Worm (Caenorhabditis elegans) whole organism, L4 larva: ENCODE results near the gene fubl-3.

Experiments
- F10B5.3 ChIP-seq: sonication (generic microtip); optimal IDR thresholded peaks from 2 replicates; lab custom pipeline; 2016; ENCODE audit warnings: mild to moderate bottlenecking, missing genetic modification characterization, missing compliant biosample characterization
- T20F7.1 ChIP-seq: fragments of 200-800 bp; sonication (Bioruptor generic); optimal IDR thresholded peaks from 2 replicates; lab custom pipeline; 2018; ENCODE audit warnings: mild to moderate bottlenecking, missing genetic modification characterization, missing compliant biosample characterization
- T26A8.4 ChIP-seq: fragments of 200-800 bp; sonication (Bioruptor generic); IDR thresholded peaks from 2 replicates; pipeline ENCODE4 v1.3.6; 2022; ENCODE audit warnings: missing genetic modification characterization, missing compliant biosample characterization
- aha-1 ChIP-seq: fragments of 150-350 bp; peaks from one replicate; lab custom pipeline; 2014; ENCODE audit warnings: missing biosample characterization, missing genetic modification characterization
- ama-1 ChIP-seq: fragments of 150-350 bp; optimal IDR thresholded peaks from 2 replicates; lab custom pipeline; 2014; ENCODE audit warnings: inconsistent platforms, mixed read lengths
- arid-1 ChIP-seq: fragments of 200-800 bp; sonication (Bioruptor generic); conservative IDR thresholded peaks from 2 replicates; pipeline ENCODE4 v1.3.6; 2022; ENCODE audit warnings: missing genetic modification reagents, missing genetic modification characterization, missing compliant biosample characterization
- ceh-20 ChIP-seq: fragments of 200-800 bp; sonication (Bioruptor generic); IDR thresholded peaks from 2 replicates; pipeline ENCODE4 v1.3.6; 2022; ENCODE audit warnings: missing genetic modification reagents, missing genetic modification characterization, missing compliant biosample characterization
- ctbp-1 ChIP-seq: fragments of 200-800 bp; sonication (Bioruptor generic); IDR thresholded peaks from 2 replicates; pipeline ENCODE4 v1.3.6; 2022; ENCODE audit warnings: missing genetic modification reagents, missing genetic modification characterization, missing compliant biosample characterization
- daf-16 ChIP-seq, 3 experiments: sonication (generic microtip); optimal IDR thresholded peaks; 2 replicates each; lab custom pipeline; 2016 to 2017; ENCODE audit warnings: missing genetic modification characterization in 3 of 3, missing genetic modification reagents in 3 of 3, mild to moderate bottlenecking in 2 of 3, missing compliant biosample characterization in 2 of 3, missing biosample characterization in 1 of 3, moderate library complexity in 1 of 3
- daf-8 ChIP-seq: fragments of 200-800 bp; sonication (Bioruptor generic); IDR thresholded peaks from 2 replicates; pipeline ENCODE4 v1.3.6; 2022; ENCODE audit warnings: missing genetic modification characterization, missing compliant biosample characterization
- dmd-6 ChIP-seq: fragments of 200-800 bp; sonication (Bioruptor generic); IDR thresholded peaks from 2 replicates; pipeline ENCODE4 v1.3.6; 2022; ENCODE audit warnings: missing genetic modification reagents, missing genetic modification characterization, missing compliant biosample characterization
- dpl-1 ChIP-seq: fragments of 150-350 bp; optimal IDR thresholded peaks from 2 replicates; lab custom pipeline; 2014; ENCODE audit warnings: missing biosample characterization, missing genetic modification reagents, missing genetic modification characterization
- dve-1 ChIP-seq: sonication (generic microtip); optimal IDR thresholded peaks from 2 replicates; lab custom pipeline; 2017; ENCODE audit warnings: antibody characterized with exemption, mild to moderate bottlenecking, missing genetic modification characterization, missing compliant biosample characterization; ENCODE audit not compliant: insufficient read depth
- egl-27 ChIP-seq: sonication (generic microtip); optimal IDR thresholded peaks from 3 replicates; lab custom pipeline; 2017; ENCODE audit warnings: missing biosample characterization, missing genetic modification reagents, missing genetic modification characterization
- hif-1 ChIP-seq, 2 experiments: sonication (generic microtip); optimal IDR thresholded peaks; 2 replicates each; lab custom pipeline; 2016 to 2017; ENCODE audit warnings: missing compliant biosample characterization in 2 of 2, missing genetic modification characterization in 2 of 2, missing genetic modification reagents in 2 of 2, missing genotype in 2 of 2, mild to moderate bottlenecking in 1 of 2
- hlh-11 ChIP-seq: fragments of 200-800 bp; sonication (Bioruptor generic); optimal IDR thresholded peaks from 2 replicates; lab custom pipeline; 2018; ENCODE audit warnings: mild to moderate bottlenecking, missing genetic modification characterization, missing compliant biosample characterization
- hlh-30 ChIP-seq: sonication (generic microtip); optimal IDR thresholded peaks from 2 replicates; lab custom pipeline; 2017; ENCODE audit warnings: antibody characterized with exemption, mild to moderate bottlenecking, missing genetic modification characterization, missing compliant biosample characterization; ENCODE audit not compliant: insufficient read depth
- hmg-1.1 ChIP-seq: fragments of 200-800 bp; sonication (Bioruptor generic); IDR thresholded peaks from 2 replicates; pipeline ENCODE4 v1.3.6; 2022; ENCODE audit warnings: missing genetic modification reagents, missing genetic modification characterization, missing compliant biosample characterization
- lin-1 ChIP-seq: fragments of 200-800 bp; sonication (Bioruptor generic); IDR thresholded peaks from 2 replicates; pipeline ENCODE4 v1.3.6; 2022; ENCODE audit warnings: missing genetic modification reagents, missing genetic modification characterization, missing compliant biosample characterization
- lin-13 ChIP-seq: fragments of 150-350 bp; optimal IDR thresholded peaks from 2 replicates; lab custom pipeline; 2014; ENCODE audit warnings: missing biosample characterization, missing genetic modification reagents, missing genetic modification characterization
- lin-38 ChIP-seq: fragments of 200-800 bp; sonication (Bioruptor generic); IDR thresholded peaks from 2 replicates; pipeline ENCODE4 v1.3.6; 2022; ENCODE audit warnings: missing genetic modification reagents, missing genetic modification characterization, missing compliant biosample characterization
- madf-9 ChIP-seq: fragments of 200-800 bp; sonication (Bioruptor generic); conservative IDR thresholded peaks from 2 replicates; pipeline ENCODE4 v1.3.6; 2022; ENCODE audit warnings: missing genetic modification reagents, missing genetic modification characterization, missing compliant biosample characterization
- mdl-1 ChIP-seq, 2 experiments: fragments of 150-350 bp in 1 of 2; sonication (generic microtip) in 1 of 2; optimal IDR thresholded peaks; 2 replicates each; lab custom pipeline; 2014 to 2017; ENCODE audit warnings: missing biosample characterization in 2 of 2, missing genetic modification characterization in 2 of 2
- mdt-29 ChIP-seq: fragments of 200-800 bp; sonication (Bioruptor generic); IDR thresholded peaks from 2 replicates; pipeline ENCODE4 v1.3.6; 2022; ENCODE audit warnings: missing genetic modification reagents, missing genetic modification characterization, missing compliant biosample characterization
- mep-1 ChIP-seq: fragments of 150-350 bp; sonication (generic microtip); optimal IDR thresholded peaks from 3 replicates; lab custom pipeline; 2014; ENCODE audit warnings: missing biosample characterization, missing genetic modification characterization
- mes-2 ChIP-seq: sonication (generic microtip); optimal IDR thresholded peaks from 2 replicates; lab custom pipeline; 2016; ENCODE audit warnings: missing genotype, mild to moderate bottlenecking, missing genetic modification characterization, missing compliant biosample characterization; ENCODE audit not compliant: poor library complexity, severe bottlenecking
- mxl-3 ChIP-seq: fragments of 200-800 bp; sonication (Bioruptor generic); optimal IDR thresholded peaks from 2 replicates; lab custom pipeline; 2018; ENCODE audit warnings: mild to moderate bottlenecking, missing genetic modification characterization, missing compliant biosample characterization
- nhr-10 ChIP-seq: fragments of 150-350 bp; optimal IDR thresholded peaks from 2 replicates; lab custom pipeline; 2014; ENCODE audit warnings: missing biosample characterization, missing genetic modification characterization
- nhr-11 ChIP-seq: fragments of 150-350 bp; optimal IDR thresholded peaks from 2 replicates; lab custom pipeline; 2014; ENCODE audit warnings: missing biosample characterization, missing genetic modification characterization
- nhr-25 ChIP-seq: sonication (generic microtip); optimal IDR thresholded peaks from 2 replicates; lab custom pipeline; 2017; ENCODE audit warnings: missing genetic modification characterization, mild to moderate bottlenecking, missing compliant biosample characterization, antibody characterized with exemption, moderate library complexity, borderline replicate concordance; ENCODE audit not compliant: insufficient read depth
- nhr-28 ChIP-seq: fragments of 150-350 bp; optimal IDR thresholded peaks from 2 replicates; lab custom pipeline; 2014; ENCODE audit warnings: missing biosample characterization, missing genetic modification characterization
- nhr-6 ChIP-seq: fragments of 150-350 bp; optimal IDR thresholded peaks from 2 replicates; lab custom pipeline; 2014; ENCODE audit warnings: missing biosample characterization, missing genetic modification characterization
- nhr-77 ChIP-seq: fragments of 150-350 bp; optimal IDR thresholded peaks from 2 replicates; lab custom pipeline; 2014; ENCODE audit warnings: missing biosample characterization, missing genetic modification characterization
- pqm-1 ChIP-seq: sonication (generic microtip); optimal IDR thresholded peaks from 2 replicates; lab custom pipeline; 2017; ENCODE audit warnings: missing biosample characterization, missing genetic modification characterization
- rbr-2 ChIP-seq: sonication (generic microtip); optimal IDR thresholded peaks from 2 replicates; lab custom pipeline; 2016; ENCODE audit warnings: missing genotype, missing genetic modification characterization, missing compliant biosample characterization
- snpc-1.2 ChIP-seq: fragments of 200-800 bp; sonication (Bioruptor generic); IDR thresholded peaks from 2 replicates; pipeline ENCODE4 v1.3.6; 2022; ENCODE audit warnings: missing genetic modification reagents, missing genetic modification characterization, missing compliant biosample characterization
- spr-1 ChIP-seq: sonication (generic microtip); optimal IDR thresholded peaks from 2 replicates; lab custom pipeline; 2016; ENCODE audit warnings: mild to moderate bottlenecking, missing genetic modification characterization, missing compliant biosample characterization
- tra-1 ChIP-seq: fragments of 200-800 bp; sonication (Bioruptor generic); IDR thresholded peaks from 2 replicates; pipeline ENCODE4 v1.3.6; 2022; ENCODE audit warnings: missing genetic modification reagents, missing genetic modification characterization, missing compliant biosample characterization
- unc-62 ChIP-seq, 3 experiments: fragments of 150-350 bp in 1 of 3; sonication (generic microtip); optimal IDR thresholded peaks in 2 of 3; peaks in 1 of 3; 1 replicate in 1 of 3; 2 replicates in 2 of 3; lab custom pipeline; 2014 to 2017; ENCODE audit warnings: missing biosample characterization in 3 of 3, missing genetic modification characterization in 3 of 3, missing genetic modification reagents in 3 of 3, missing genotype in 1 of 3
- ztf-7 ChIP-seq: fragments of 150-350 bp; optimal IDR thresholded peaks from 2 replicates; lab custom pipeline; 2014; ENCODE audit warnings: missing biosample characterization, missing genetic modification characterization

Gene fubl-3

DNA sequence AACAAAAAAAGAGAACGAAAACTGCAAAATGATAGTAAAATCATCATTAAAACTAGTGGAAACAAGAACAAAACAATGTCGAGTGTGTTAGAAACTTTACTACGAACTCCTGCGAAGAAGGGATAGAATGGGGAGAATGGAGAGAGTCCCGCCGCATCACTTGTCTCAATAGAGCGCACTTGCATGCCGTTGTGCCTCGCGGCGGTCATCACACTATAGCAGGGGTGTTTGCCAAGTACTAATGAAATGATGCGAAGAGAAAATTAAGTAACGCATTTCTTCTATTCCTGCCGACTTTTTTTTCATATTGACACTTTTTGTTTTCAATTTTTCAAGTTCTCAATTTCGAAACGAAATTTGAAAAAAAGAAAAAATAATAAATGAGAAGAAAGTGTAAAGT is 42.1 kb upstream of the fubl-3 start:
- no peak for TF ChIP-seq arid-1
- peak; percentile 50 for TF ChIP-seq dpl-1 (GFP tag; lab: Kevin White, UChicago)
- peak; percentile 54; the same call in 1 of the 2 replicates for TF ChIP-seq lin-1 (GFP tag; lab: Robert Waterston, UW)
- peak; percentile 27; the same call in 1 of the 2 replicates for TF ChIP-seq madf-9 (GFP tag; lab: Robert Waterston, UW)
- peak; percentile 66 for TF ChIP-seq mxl-3 (GFP tag; lab: Kevin White, UChicago)
- peak; percentile 73 for TF ChIP-seq nhr-28
- no peak for TF ChIP-seq nhr-10 (tag; lab: Kevin White, UChicago)
- peak; percentile 74 for TF ChIP-seq dve-1
- no peak for TF ChIP-seq spr-1 (tag; lab: Kevin White, UChicago)
- TF ChIP-seq ctbp-1 (GFP tag; lab: Robert Waterston, UW): no peak
- peak; percentile 80 for TF ChIP-seq hmg-1.1 (GFP tag; lab: Robert Waterston, UW)
- peak; percentile 87 for TF ChIP-seq aha-1 (tag; lab: Kevin White, UChicago)
- peak; percentile 52 for TF ChIP-seq nhr-77 (tag; lab: Kevin White, UChicago)
- no peak for TF ChIP-seq ama-1 (lab: Kevin White, UChicago)
- TF ChIP-seq nhr-6 (tag; lab: Kevin White, UChicago): peak; percentile 49
- TF ChIP-seq daf-16 (GFP tag; optimal IDR thresholded peaks at IDR 0.05; lab: Kevin White, UChicago): peak in 1 of 2 experiments; percentile 33
- TF ChIP-seq daf-16 (tag; optimal IDR thresholded peaks at IDR 0.05; lab: Kevin White, UChicago): peak; percentile 55
- peak; percentile 24 for TF ChIP-seq T20F7.1 (GFP tag; lab: Kevin White, UChicago)
- TF ChIP-seq nhr-11 (tag; lab: Kevin White, UChicago): peak; percentile 61
- no peak for TF ChIP-seq F10B5.3 (tag; lab: Kevin White, UChicago)
- peak; percentile 96 for TF ChIP-seq lin-38
- TF ChIP-seq rbr-2: peak; percentile 75
- peak in 1 of 2 experiments; percentile 70 for TF ChIP-seq mdl-1 (tag; optimal IDR thresholded peaks at IDR 0.05; lab: Kevin White, UChicago)
- peak in 1 of 2 experiments; percentile 39 for TF ChIP-seq hif-1 (tag; optimal IDR thresholded peaks at IDR 0.05; lab: Kevin White, UChicago)
- peak; percentile 81 for TF ChIP-seq mes-2 (tag; lab: Kevin White, UChicago)
- TF ChIP-seq dmd-6 (GFP tag; lab: Robert Waterston, UW): peak; percentile 70
- TF ChIP-seq ztf-7 (tag; lab: Kevin White, UChicago): peak; percentile 14
- peak; percentile 68 for TF ChIP-seq hlh-11
- peak; percentile 88 for TF ChIP-seq mep-1 (tag; lab: Kevin White, UChicago)
- TF ChIP-seq nhr-25: peak; percentile 40
- no peak for TF ChIP-seq snpc-1.2 (GFP tag; lab: Robert Waterston, UW)
- TF ChIP-seq mdt-29 (GFP tag; lab: Robert Waterston, UW): no peak
- TF ChIP-seq T26A8.4: 0 out of 2 replicates have a peak, but pooled peaks have one; percentile 18
- TF ChIP-seq hlh-30 (tag; lab: Kevin White, UChicago): peak; percentile 89
- TF ChIP-seq tra-1 (GFP tag; lab: Robert Waterston, UW): peak; percentile 69; the same call in 1 of the 2 replicates
- peak in 1 of 2 experiments; percentile 76 for TF ChIP-seq unc-62 (GFP tag; optimal IDR thresholded peaks at IDR 0.05 in 1 of 2; lab: Kevin White, UChicago)
- no peak for TF ChIP-seq unc-62 (tag; optimal IDR thresholded peaks at IDR 0.05; lab: Kevin White, UChicago)
- no peak for TF ChIP-seq egl-27
- TF ChIP-seq pqm-1 (tag; lab: Kevin White, UChicago): peak; percentile 37
- peak; percentile 32 for TF ChIP-seq lin-13 (GFP tag; lab: Kevin White, UChicago)
- TF ChIP-seq ceh-20 (GFP tag; lab: Robert Waterston, UW): peak; percentile 46; the same call in 1 of the 2 replicates
- no peak for TF ChIP-seq daf-8 (GFP tag; lab: Robert Waterston, UW)
